Worm (Caenorhabditis elegans) whole organism, late embryonic: ENCODE measurements around the gene Y57A10C.10.

ENCODE experiments used
- K09A11.1 ChIP-seq: sonication (generic microtip); optimal IDR thresholded peaks from 2 replicates; lab custom pipeline; 2017; ENCODE audit warnings: antibody characterized with exemption, mild to moderate bottlenecking, missing genetic modification characterization, missing compliant biosample characterization; ENCODE audit not compliant: insufficient read depth
- T23F11.4 ChIP-seq: fragments of 200-800 bp; sonication (Bioruptor generic); optimal IDR thresholded peaks from 2 replicates; lab custom pipeline; 2018; ENCODE audit warnings: mild to moderate bottlenecking, missing genetic modification characterization, missing compliant biosample characterization
- Y22D7AL.16 ChIP-seq: sonication (generic microtip); optimal IDR thresholded peaks from 2 replicates; lab custom pipeline; 2016; ENCODE audit warnings: missing genetic modification characterization, missing compliant biosample characterization
- ceh-34 ChIP-seq: sonication (generic microtip); optimal IDR thresholded peaks from 2 replicates; lab custom pipeline; 2016; ENCODE audit warnings: mild to moderate bottlenecking, missing genetic modification characterization, missing compliant biosample characterization
- ceh-48 ChIP-seq: sonication (generic microtip); optimal IDR thresholded peaks from 2 replicates; lab custom pipeline; 2016; ENCODE audit warnings: missing genetic modification characterization, inconsistent platforms, missing compliant biosample characterization
- ceh-6 ChIP-seq: fragments of 200-800 bp; sonication (Bioruptor generic); optimal IDR thresholded peaks from 2 replicates; lab custom pipeline; 2018; ENCODE audit warnings: mild to moderate bottlenecking, missing genetic modification characterization, missing compliant biosample characterization
- ceh-9 ChIP-seq: sonication (generic microtip); optimal IDR thresholded peaks from 2 replicates; lab custom pipeline; 2016; ENCODE audit warnings: mild to moderate bottlenecking, missing genetic modification characterization, inconsistent platforms, missing compliant biosample characterization
- dve-1 ChIP-seq: sonication (generic microtip); optimal IDR thresholded peaks from 2 replicates; lab custom pipeline; 2017; ENCODE audit warnings: antibody characterized with exemption, mild to moderate bottlenecking, missing genetic modification characterization, missing compliant biosample characterization
- fkh-6 ChIP-seq: sonication (generic microtip); optimal IDR thresholded peaks from 2 replicates; lab custom pipeline; 2016; ENCODE audit warnings: missing genetic modification characterization, missing compliant biosample characterization
- hlh-8 ChIP-seq: sonication (generic microtip); optimal IDR thresholded peaks from 2 replicates; lab custom pipeline; 2016; ENCODE audit warnings: missing genotype, missing genetic modification characterization, missing compliant biosample characterization
- madf-2 ChIP-seq: sonication (generic microtip); optimal IDR thresholded peaks from 2 replicates; lab custom pipeline; 2017; ENCODE audit warnings: missing genetic modification characterization, missing compliant biosample characterization
- pha-4 ChIP-seq: fragments of 150-350 bp; optimal IDR thresholded peaks from 2 replicates; lab custom pipeline; 2018; ENCODE audit warnings: missing biosample characterization, missing genetic modification reagents, missing genetic modification characterization
- ref-2 ChIP-seq: sonication (generic microtip); optimal IDR thresholded peaks from 2 replicates; lab custom pipeline; 2016; ENCODE audit warnings: missing genetic modification characterization, missing compliant biosample characterization
- syd-9 ChIP-seq: sonication (generic microtip); optimal IDR thresholded peaks from 2 replicates; lab custom pipeline; 2016; ENCODE audit warnings: mild to moderate bottlenecking, missing genetic modification characterization, moderate library complexity, missing compliant biosample characterization
- unc-3 ChIP-seq, 2 experiments: fragments of 200-800 bp in 1 of 2; sonication (Bioruptor generic) in 1 of 2; sonication (generic microtip) in 1 of 2; conservative IDR thresholded peaks in 1 of 2; optimal IDR thresholded peaks in 1 of 2; 2 replicates each; pipeline versions ENCODE4 v1.3.6 to Lab custom; 2016 to 2022; ENCODE audit warnings: missing compliant biosample characterization in 2 of 2, missing genetic modification characterization in 2 of 2, missing genetic modification reagents in 1 of 2
- unc-55 ChIP-seq: sonication (generic microtip); optimal IDR thresholded peaks from 2 replicates; lab custom pipeline; 2017; ENCODE audit warnings: missing biosample characterization, missing genetic modification reagents, missing genetic modification characterization

The Y57A10C.10 gene

ce11 chrII:12397656-12398055, 43.4 kb downstream of the Y57A10C.10 start, which contains the start of gene F57G9.7:
Gene F57G9.7, minus strand, starts transcription at chrII:12397756.
- TF ChIP-seq hlh-8 (tag; lab: Kevin White, UChicago) (no peak), ref-2 (tag; lab: Kevin White, UChicago) (no peak), Y22D7AL.16 (tag; lab: Kevin White, UChicago) (no peak), ceh-6 (GFP tag; lab: Kevin White, UChicago) (no peak), unc-3 (GFP tag; conservative IDR thresholded peaks at IDR 0.05; lab: Robert Waterston, UW) (no peak), unc-3 (tag; optimal IDR thresholded peaks at IDR 0.05; lab: Kevin White, UChicago) (no peak), syd-9 (no peak), dve-1 (tag; lab: Kevin White, UChicago) (no peak), madf-2 (tag; lab: Kevin White, UChicago) (no peak), unc-55 (GFP tag; lab: Kevin White, UChicago) (no peak), T23F11.4 (GFP tag; lab: Kevin White, UChicago) (no peak), fkh-6 (tag; lab: Kevin White, UChicago) (no peak)

DNA sequence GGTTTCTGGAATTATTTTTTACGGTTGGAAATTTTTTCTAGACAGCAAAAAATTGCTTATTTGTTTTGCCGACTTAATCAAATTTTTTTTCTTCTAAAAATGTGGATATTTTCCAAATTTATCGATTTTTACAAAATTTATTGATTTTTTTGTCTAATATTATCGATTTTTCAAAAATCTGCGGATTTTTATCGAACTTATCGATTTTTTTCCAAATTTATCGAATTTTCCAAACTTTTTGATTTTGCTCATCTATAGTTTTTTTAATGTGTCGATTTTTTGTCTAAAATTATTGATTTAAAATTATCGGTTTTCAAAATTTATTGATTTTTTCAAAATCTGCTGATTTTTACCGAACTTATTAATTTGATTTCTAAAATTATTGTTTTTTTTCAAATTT, 46.9 kb downstream of the Y57A10C.10 start:
- TF ChIP-seq K09A11.1 (tag; lab: Kevin White, UChicago) = no peak
- TF ChIP-seq ceh-48 (tag; lab: Kevin White, UChicago) = peak; percentile 38
- no peak for TF ChIP-seq hlh-8 (tag; lab: Kevin White, UChicago)
- no peak for TF ChIP-seq ceh-34 (tag; lab: Kevin White, UChicago)
- TF ChIP-seq pha-4 (tag; lab: Kevin White, UChicago) = no peak

ce11 chrII:12393690-12394089, 47.4 kb downstream of the Y57A10C.10 start, which contains the start of gene Y57A10B.7:
Gene Y57A10B.7, minus strand, starts transcription at chrII:12393790.
- no peak for TF ChIP-seq ceh-9 (tag; lab: Kevin White, UChicago)
